Worm (Caenorhabditis elegans): ENCODE measurements around the gene F21A3.3.
A peak's percentile ranks its signal among the peaks of the same experiment; 100 is the strongest.

F21A3.3 gene

DNA sequence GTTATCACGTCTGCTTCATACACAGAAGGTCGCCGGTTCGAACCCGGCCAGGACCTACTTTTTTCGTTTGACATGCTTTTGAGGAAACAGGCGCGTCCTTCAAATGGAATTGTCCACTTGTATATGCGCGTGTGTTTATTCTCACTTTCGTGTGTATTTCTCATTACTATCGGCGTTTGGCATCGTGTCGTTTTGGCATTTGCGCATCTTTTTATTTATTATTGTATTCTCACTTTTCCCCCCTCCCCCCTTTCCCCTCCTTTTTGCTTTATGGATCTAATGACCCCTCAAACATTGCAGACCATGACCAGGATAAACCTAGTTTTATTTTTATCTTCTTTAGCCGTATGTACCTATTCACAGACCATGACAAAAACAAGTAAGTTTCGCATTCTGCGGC is at the start of gene F21A3.3:
Gene F21A3.3 (plus strand): TSS at position 301 of the 400 bp plus-strand sequence.
- no peak for TF ChIP-seq nhr-84 (tag; optimal IDR thresholded peaks at IDR 0.05)
- TF ChIP-seq nhr-85 (tag), result peak; percentile 35
- TF ChIP-seq swsn-7 (tag; optimal IDR thresholded peaks at IDR 0.05), result no peak
- no peak for TF ChIP-seq Y116A8C.19 (tag; optimal IDR thresholded peaks at IDR 0.05; ENCODE audit: borderline replicate concordance)
- peak; percentile 69 for TF ChIP-seq blmp-1 (tag; optimal IDR thresholded peaks at IDR 0.05)
- no peak for TF ChIP-seq pqm-1 (tag; optimal IDR thresholded peaks at IDR 0.05)
- no peak for TF ChIP-seq vab-15 (tag; optimal IDR thresholded peaks at IDR 0.05)
- TF ChIP-seq unc-130 (tag; optimal IDR thresholded peaks at IDR 0.05), result no peak
- TF ChIP-seq egl-13 (tag; optimal IDR thresholded peaks at IDR 0.05), result no peak
- no peak for TF ChIP-seq ceh-63 (GFP tag; optimal IDR thresholded peaks at IDR 0.05)
- TF ChIP-seq fkh-10 (GFP tag; optimal IDR thresholded peaks at IDR 0.05), result no peak
- no peak for TF ChIP-seq irx-1 (tag; optimal IDR thresholded peaks at IDR 0.05)
- no peak for TF ChIP-seq unc-98 (GFP tag; IDR thresholded peaks at IDR 0.05)
- no peak for TF ChIP-seq sox-4 (tag; optimal IDR thresholded peaks at IDR 0.05)
- no peak for TF ChIP-seq lin-35 (GFP tag; optimal IDR thresholded peaks at IDR 0.05)
- TF ChIP-seq lin-14 (GFP tag; optimal IDR thresholded peaks at IDR 0.05), result peak; percentile 24
- no peak for TF ChIP-seq nhr-76 (tag; optimal IDR thresholded peaks at IDR 0.05)
- no peak for TF ChIP-seq ceh-90 (tag; optimal IDR thresholded peaks at IDR 0.05)
- TF ChIP-seq elt-3 (tag; optimal IDR thresholded peaks at IDR 0.05), result no peak
- TF ChIP-seq xbp-1 (tag; optimal IDR thresholded peaks at IDR 0.05), result no peak
- TF ChIP-seq fkh-8 (tag; optimal IDR thresholded peaks at IDR 0.05), result no peak
- TF ChIP-seq tbx-2 (tag; optimal IDR thresholded peaks at IDR 0.05), result no peak
- no peak for TF ChIP-seq nhr-71 (tag; optimal IDR thresholded peaks at IDR 0.05)
- TF ChIP-seq nhr-77 (tag; optimal IDR thresholded peaks at IDR 0.05), result no peak

DNA sequence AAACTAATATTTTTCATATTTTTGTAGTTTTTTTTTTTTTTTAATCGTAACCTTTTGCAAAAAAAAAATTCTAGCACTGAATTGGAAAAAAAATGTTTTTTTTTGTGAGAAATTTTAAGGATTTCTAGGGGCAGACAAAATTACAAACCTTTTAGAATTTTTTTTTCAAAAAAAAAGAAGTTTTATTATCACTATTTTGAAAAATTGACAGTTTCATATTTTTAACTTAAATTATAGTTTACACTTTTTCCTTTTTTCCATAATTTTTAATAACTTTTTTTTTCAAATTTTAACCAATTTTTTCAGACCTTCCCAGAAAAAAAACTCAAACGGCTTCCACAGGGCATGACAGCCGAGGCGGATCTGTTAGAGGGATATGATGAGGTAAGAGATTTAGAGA is 46.5 kb upstream of the F21A3.3 start, which contains the start of gene dpf-1:
Gene dpf-1 (plus strand): TSS at position 301 of the 400 bp plus-strand sequence.
- no peak for TF ChIP-seq ztf-11 (tag; optimal IDR thresholded peaks at IDR 0.05)
- TF ChIP-seq lir-3 (tag; optimal IDR thresholded peaks at IDR 0.05; ENCODE audit: poor library complexity), result no peak
- no peak for TF ChIP-seq elt-3 (tag; optimal IDR thresholded peaks at IDR 0.05)
- no peak for TF ChIP-seq nhr-77 (tag; optimal IDR thresholded peaks at IDR 0.05)
- TF ChIP-seq hlh-4 (tag; optimal IDR thresholded peaks at IDR 0.05), result no peak
- no peak for TF ChIP-seq egl-27 (tag; optimal IDR thresholded peaks at IDR 0.05)
- TF ChIP-seq unc-86 (tag; optimal IDR thresholded peaks at IDR 0.05), result no peak
- no peak for TF ChIP-seq mef-2 (tag; optimal IDR thresholded peaks at IDR 0.05)
- no peak for TF ChIP-seq C16A3.4 (tag; optimal IDR thresholded peaks at IDR 0.05)
- TF ChIP-seq ama-1 (optimal IDR thresholded peaks at IDR 0.05), result no peak
- no peak for TF ChIP-seq efl-3 (GFP tag; optimal IDR thresholded peaks at IDR 0.05)
- no peak for TF ChIP-seq fos-1 (tag; optimal IDR thresholded peaks at IDR 0.05)
- TF ChIP-seq sptf-1 (tag; optimal IDR thresholded peaks at IDR 0.05), result no peak
- TF ChIP-seq nhr-71 (tag; optimal IDR thresholded peaks at IDR 0.05), result no peak
- no peak for TF ChIP-seq nhr-20 (tag; optimal IDR thresholded peaks at IDR 0.05)

DNA sequence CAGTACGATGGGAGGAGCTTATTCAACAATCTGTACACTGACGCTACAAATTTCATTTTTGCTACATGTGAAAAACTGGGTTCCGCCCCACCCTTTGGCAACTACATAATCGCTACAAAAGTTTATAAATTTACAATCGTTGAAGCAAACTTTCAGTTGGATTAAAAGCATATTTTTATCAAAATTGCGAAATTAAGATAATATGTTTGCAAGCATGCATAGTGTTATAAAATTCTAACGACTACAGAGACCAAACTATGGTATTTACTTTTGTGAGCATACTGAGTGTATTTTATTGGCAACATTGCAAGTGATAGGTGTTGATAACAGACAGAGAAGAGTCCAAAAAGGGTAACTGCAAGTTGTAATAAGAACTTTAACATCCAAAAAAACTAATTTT is 38.9 kb upstream of the F21A3.3 start, which contains the start of gene C06B8.2:
Gene C06B8.2 (minus strand): TSS at position 153 of the 400 bp plus-strand sequence.
- TF ChIP-seq nhr-11 (tag; optimal IDR thresholded peaks at IDR 0.05) (no peak), elt-2 (tag; optimal IDR thresholded peaks at IDR 0.05) (peak; percentile 22), sup-37 (GFP tag; optimal IDR thresholded peaks at IDR 0.05) (no peak)

DNA sequence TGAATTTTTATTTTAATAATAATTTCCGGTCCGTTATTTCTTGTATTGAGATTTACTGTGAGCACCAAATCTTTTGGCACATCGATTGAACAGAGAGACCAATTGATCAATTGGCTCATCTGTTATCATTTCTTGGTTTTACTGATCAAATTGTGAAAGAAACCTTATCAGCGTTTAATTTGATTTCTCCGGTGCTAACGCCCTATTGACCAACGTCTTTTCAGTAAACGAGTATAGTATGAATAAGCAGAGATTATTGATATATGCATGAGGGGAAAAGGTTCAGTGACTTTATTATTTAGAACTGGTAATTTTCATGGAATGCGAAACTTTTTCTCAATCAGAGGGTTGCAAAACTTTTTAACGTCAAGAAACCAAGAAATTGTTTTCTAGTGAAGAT is 38.4 kb upstream of the F21A3.3 start:
- no peak for TF ChIP-seq zip-4 (GFP tag; optimal IDR thresholded peaks at IDR 0.05)
